Worm (Caenorhabditis elegans) whole organism, L1 larva: ENCODE results near the gene btb-20.

Source experiments
- C04F5.9 ChIP-seq: sonication (generic microtip); optimal IDR thresholded peaks from 2 replicates; lab custom pipeline; 2016; ENCODE audit warnings: missing genetic modification characterization, missing compliant biosample characterization
- ama-1 ChIP-seq: fragments of 150-350 bp; optimal IDR thresholded peaks from 2 replicates; lab custom pipeline; 2014
- fkh-10 ChIP-seq: sonication (generic microtip); optimal IDR thresholded peaks from 2 replicates; lab custom pipeline; 2017; ENCODE audit warnings: missing biosample characterization, missing genetic modification reagents, missing genetic modification characterization
- fkh-8 ChIP-seq: sonication (generic microtip); optimal IDR thresholded peaks from 2 replicates; lab custom pipeline; 2016; ENCODE audit warnings: mild to moderate bottlenecking, missing genetic modification characterization, missing compliant biosample characterization
- fos-1 ChIP-seq: fragments of 150-350 bp; optimal IDR thresholded peaks from 2 replicates; lab custom pipeline; 2014; ENCODE audit warnings: missing biosample characterization, missing genetic modification characterization
- lsy-2 ChIP-seq, 2 experiments: fragments of 150-350 bp; optimal IDR thresholded peaks; 2 replicates each; lab custom pipeline; 2014; ENCODE audit warnings: missing biosample characterization in 2 of 2, missing genetic modification characterization in 2 of 2
- mep-1 ChIP-seq: fragments of 150-350 bp; optimal IDR thresholded peaks from 2 replicates; lab custom pipeline; 2014; ENCODE audit warnings: missing biosample characterization, missing genetic modification characterization
- nhr-237 ChIP-seq: fragments of 150-350 bp; optimal IDR thresholded peaks from 2 replicates; lab custom pipeline; 2014; ENCODE audit warnings: missing biosample characterization, missing genetic modification characterization
- nhr-90 ChIP-seq: sonication (generic microtip); optimal IDR thresholded peaks from 2 replicates; lab custom pipeline; 2016; ENCODE audit warnings: mild to moderate bottlenecking, missing genetic modification characterization, missing compliant biosample characterization; ENCODE audit not compliant: poor library complexity
- pag-3 ChIP-seq: sonication (generic microtip); optimal IDR thresholded peaks from 2 replicates; lab custom pipeline; 2017; ENCODE audit warnings: missing genetic modification characterization, mild to moderate bottlenecking, missing compliant biosample characterization, antibody characterized with exemption, borderline replicate concordance; ENCODE audit not compliant: insufficient read depth
- sup-37 ChIP-seq: fragments of 200-800 bp; sonication (Bioruptor generic); optimal IDR thresholded peaks from 2 replicates; lab custom pipeline; 2018; ENCODE audit warnings: mild to moderate bottlenecking, missing genetic modification characterization, missing compliant biosample characterization
- unc-86 ChIP-seq: sonication (generic microtip); optimal IDR thresholded peaks from 2 replicates; lab custom pipeline; 2016; ENCODE audit warnings: missing genetic modification characterization, missing compliant biosample characterization
- xbp-1 ChIP-seq: sonication (generic microtip); optimal IDR thresholded peaks from 2 replicates; lab custom pipeline; 2016; ENCODE audit warnings: missing genetic modification characterization, missing compliant biosample characterization

DNA sequence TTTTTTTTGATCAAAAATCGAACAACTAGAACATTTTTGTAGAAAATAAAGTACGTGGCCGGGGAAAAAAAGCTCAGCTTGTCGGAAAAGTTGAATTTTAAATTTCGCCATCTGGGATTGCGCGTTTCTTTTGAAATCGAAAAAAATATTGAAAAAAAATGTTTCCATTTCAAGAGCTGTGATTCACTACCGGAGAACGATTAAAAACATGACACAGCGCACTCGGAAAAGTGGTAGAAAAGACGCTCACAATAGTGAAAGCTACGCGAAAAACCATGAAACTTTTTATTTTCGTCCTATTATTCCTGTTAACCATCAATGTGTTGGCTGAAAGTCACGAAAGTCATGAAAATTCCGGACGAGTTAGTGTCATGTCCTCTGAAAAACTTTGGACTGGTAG, 14.4 kb upstream of the btb-20 start, which contains the start of the genes clec-147 and C04H5.7:
- TF ChIP-seq xbp-1 (tag; lab: Kevin White, UChicago) (no peak), mep-1 (tag; lab: Kevin White, UChicago) (no peak), fos-1 (tag; lab: Kevin White, UChicago) (no peak), fkh-8 (tag; lab: Kevin White, UChicago) (no peak), nhr-237 (tag; lab: Kevin White, UChicago) (no peak), fkh-10 (GFP tag; lab: Kevin White, UChicago) (no peak), unc-86 (tag; lab: Kevin White, UChicago) (no peak), nhr-90 (tag; lab: Kevin White, UChicago) (no peak), ama-1 (lab: Kevin White, UChicago) (no peak), pag-3 (tag; lab: Kevin White, UChicago) (no peak), C04F5.9 (tag; lab: Kevin White, UChicago) (no peak), sup-37 (GFP tag; lab: Kevin White, UChicago) (no peak), lsy-2 (tag; optimal IDR thresholded peaks at IDR 0.05; lab: Kevin White, UChicago) (no peak)
